Fruit fly (Drosophila melanogaster) whole organism, embryonic: ENCODE data around the gene teq.

ENCODE experiments used
- ATbp ChIP-seq: fragments of 200-800 bp; sonication (Bioruptor generic); optimal IDR thresholded peaks from 2 replicates; lab custom pipeline; 2017; ENCODE audit warnings: missing biosample characterization, mild to moderate bottlenecking, missing genetic modification characterization, missing genetic modification reagents
- BEAF-32 ChIP-seq: fragments of 200-800 bp; sonication (Bioruptor generic); optimal IDR thresholded peaks from 3 replicates; lab custom pipeline; 2017; ENCODE audit warnings: missing biosample characterization, missing genetic modification characterization, mild to moderate bottlenecking, moderate library complexity, missing genetic modification reagents
- Bteb2 ChIP-seq: fragments of 200-800 bp; sonication (Bioruptor generic); optimal IDR thresholded peaks from 2 replicates; lab custom pipeline; 2016; ENCODE audit warnings: missing biosample characterization, missing genetic modification characterization
- CG11085 ChIP-seq: fragments of 200-800 bp; sonication (Bioruptor generic); IDR thresholded peaks from 2 replicates; pipeline ENCODE4 v1.3.6; 2022; ENCODE audit warnings: missing biosample characterization, missing genetic modification characterization
- CG12071 ChIP-seq: fragments of 200-800 bp; sonication (Bioruptor generic); optimal IDR thresholded peaks from 3 replicates; lab custom pipeline; 2018; ENCODE audit warnings: missing biosample characterization, mild to moderate bottlenecking, missing genetic modification characterization
- CG12219 ChIP-seq: fragments of 200-800 bp; sonication (Bioruptor generic); optimal IDR thresholded peaks from 3 replicates; lab custom pipeline; 2018; ENCODE audit warnings: missing biosample characterization, mild to moderate bottlenecking, missing genetic modification characterization
- CG12236 ChIP-seq: fragments of 200-800 bp; sonication (Bioruptor generic); optimal IDR thresholded peaks from 2 replicates; lab custom pipeline; 2016; ENCODE audit warnings: missing biosample characterization, missing genetic modification characterization
- CG13424 ChIP-seq: fragments of 200-800 bp; sonication (Bioruptor generic); optimal IDR thresholded peaks from 2 replicates; lab custom pipeline; 2019; ENCODE audit warnings: missing biosample characterization, mild to moderate bottlenecking, missing genetic modification characterization, moderate library complexity
- CG13775 ChIP-seq: fragments of 200-800 bp; sonication (Bioruptor generic); optimal IDR thresholded peaks from 3 replicates; lab custom pipeline; 2017; ENCODE audit warnings: missing biosample characterization, mild to moderate bottlenecking, missing genetic modification characterization
- CG14050 ChIP-seq: fragments of 200-800 bp; sonication (Bioruptor generic); IDR thresholded peaks from 3 replicates; pipeline ENCODE4 v1.3.6; 2022; ENCODE audit warnings: missing biosample characterization, missing genetic modification characterization
- CG17385 ChIP-seq: fragments of 200-800 bp; sonication (Bioruptor generic); optimal IDR thresholded peaks from 3 replicates; lab custom pipeline; 2018; ENCODE audit warnings: missing biosample characterization, mild to moderate bottlenecking, missing genetic modification characterization
- CG18262 ChIP-seq: fragments of 200-800 bp; optimal IDR thresholded peaks from 3 replicates; lab custom pipeline; 2019; ENCODE audit warnings: missing biosample characterization, mild to moderate bottlenecking, missing genetic modification characterization, moderate library complexity
- CG2202 ChIP-seq: fragments of 200-800 bp; sonication (Bioruptor generic); optimal IDR thresholded peaks from 2 replicates; lab custom pipeline; 2018; ENCODE audit warnings: missing biosample characterization, mild to moderate bottlenecking, missing genetic modification characterization
- CG31388 ChIP-seq: fragments of 200-800 bp; sonication (Bioruptor generic); optimal IDR thresholded peaks from 2 replicates; lab custom pipeline; 2016; ENCODE audit warnings: missing biosample characterization, missing genetic modification characterization
- CG3726 ChIP-seq: fragments of 200-800 bp; sonication (Bioruptor generic); IDR thresholded peaks from 3 replicates; pipeline ENCODE4, ENCODE4 v1.3.6; 2022; ENCODE audit warnings: missing biosample characterization, missing genetic modification characterization
- CG4328 ChIP-seq: fragments of 200-800 bp; sonication (Bioruptor generic); optimal IDR thresholded peaks from 3 replicates; lab custom pipeline; 2017; ENCODE audit warnings: missing biosample characterization, missing genetic modification reagents, missing genetic modification characterization
- CG4854 ChIP-seq: fragments of 200-800 bp; sonication (Bioruptor generic); optimal IDR thresholded peaks from 2 replicates; lab custom pipeline; 2016; ENCODE audit warnings: missing biosample characterization, missing genetic modification characterization, inconsistent platforms
- CG5953 ChIP-seq: fragments of 200-800 bp; sonication (Bioruptor generic); IDR thresholded peaks from 2 replicates; pipeline ENCODE4 v1.3.6; 2022; ENCODE audit warnings: missing biosample characterization, missing genetic modification characterization
- CG6654 ChIP-seq: fragments of 200-800 bp; sonication (Bioruptor generic); optimal IDR thresholded peaks from 2 replicates; lab custom pipeline; 2017; ENCODE audit warnings: missing biosample characterization, mild to moderate bottlenecking, missing genetic modification characterization
- CG8944 ChIP-seq: fragments of 200-800 bp; sonication (Bioruptor generic); optimal IDR thresholded peaks from 3 replicates; lab custom pipeline; 2016; ENCODE audit warnings: missing biosample characterization, missing genetic modification characterization
- CG9932 ChIP-seq: fragments of 200-800 bp; sonication (Bioruptor generic); IDR thresholded peaks from 2 replicates; pipeline ENCODE4 v1.3.6; 2022; ENCODE audit warnings: missing biosample characterization, missing genetic modification characterization
- Dek ChIP-seq: fragments of 200-800 bp; sonication (Bioruptor generic); optimal IDR thresholded peaks from 3 replicates; lab custom pipeline; 2019; ENCODE audit warnings: missing biosample characterization, mild to moderate bottlenecking, missing genetic modification characterization, moderate library complexity
- H15 ChIP-seq: fragments of 200-800 bp; sonication (Bioruptor generic); IDR thresholded peaks from 3 replicates; pipeline ENCODE4 v1.3.6; 2022; ENCODE audit warnings: missing biosample characterization, missing genetic modification characterization
- Lhr ChIP-seq: fragments of 200-800 bp; sonication (Bioruptor generic); optimal IDR thresholded peaks from 3 replicates; lab custom pipeline; 2017; ENCODE audit warnings: mild to moderate bottlenecking, missing biosample characterization, missing genetic modification reagents, missing genetic modification characterization
- Ptx1 ChIP-seq: fragments of 200-800 bp; sonication (Bioruptor generic); IDR thresholded peaks from 2 replicates; pipeline ENCODE4 v1.3.6; 2022; ENCODE audit warnings: missing biosample characterization, missing genetic modification characterization
- Rx ChIP-seq: fragments of 200-800 bp; sonication (Bioruptor generic); IDR thresholded peaks from 2 replicates; pipeline ENCODE4 v1.3.6; 2022; ENCODE audit warnings: missing biosample characterization, missing genetic modification characterization
- Six4 ChIP-seq: fragments of 200-800 bp; sonication (Bioruptor generic); optimal IDR thresholded peaks from 2 replicates; lab custom pipeline; 2016; ENCODE audit warnings: missing biosample characterization, missing genetic modification characterization
- Ssrp ChIP-seq: fragments of 200-800 bp; sonication (Bioruptor generic); optimal IDR thresholded peaks from 2 replicates; lab custom pipeline; 2018; ENCODE audit warnings: missing biosample characterization, mild to moderate bottlenecking, missing genetic modification characterization, moderate library complexity
- Xrp1 ChIP-seq: fragments of 200-800 bp; sonication (Bioruptor generic); IDR thresholded peaks from 2 replicates; pipeline ENCODE4 v1.3.6; 2022; ENCODE audit warnings: missing biosample characterization, missing genetic modification characterization
- abd-A ChIP-seq: fragments of 200-800 bp; sonication (Bioruptor generic); optimal IDR thresholded peaks from 3 replicates; lab custom pipeline; 2019; ENCODE audit warnings: missing biosample characterization, mild to moderate bottlenecking, missing genetic modification characterization, moderate library complexity
- aop ChIP-seq: fragments of 200-800 bp; sonication (Bioruptor generic); IDR thresholded peaks from 2 replicates; pipeline ENCODE4 v1.3.6; 2022; ENCODE audit warnings: missing biosample characterization, missing genetic modification characterization
- bigmax ChIP-seq: fragments of 200-800 bp; sonication (Bioruptor generic); optimal IDR thresholded peaks from 2 replicates; lab custom pipeline; 2018; ENCODE audit warnings: missing biosample characterization, mild to moderate bottlenecking, missing genetic modification characterization
- bsh ChIP-seq, 2 experiments: fragments of 200-800 bp; sonication (Bioruptor generic); optimal IDR thresholded peaks; 2 replicates each; lab custom pipeline; 2017 to 2018; ENCODE audit warnings: mild to moderate bottlenecking in 2 of 2, missing biosample characterization in 2 of 2, missing genetic modification characterization in 2 of 2, moderate library complexity in 1 of 2
- caup ChIP-seq: fragments of 200-800 bp; sonication (Bioruptor generic); optimal IDR thresholded peaks from 3 replicates; lab custom pipeline; 2017; ENCODE audit warnings: missing biosample characterization, mild to moderate bottlenecking, missing genetic modification characterization, moderate library complexity; ENCODE audit not compliant: severe bottlenecking
- chm ChIP-seq: fragments of 200-800 bp; sonication (Bioruptor generic); IDR thresholded peaks from 2 replicates; pipeline ENCODE4 v1.3.6; 2022; ENCODE audit warnings: missing biosample characterization, missing genetic modification characterization
- crol ChIP-seq: fragments of 200-800 bp; sonication (Bioruptor generic); IDR thresholded peaks from 2 replicates; pipeline ENCODE4 v1.3.6; 2022; ENCODE audit warnings: missing biosample characterization, missing genetic modification characterization
- cwo ChIP-seq: fragments of 200-800 bp; sonication (Bioruptor generic); optimal IDR thresholded peaks from 3 replicates; lab custom pipeline; 2017; ENCODE audit warnings: missing biosample characterization, missing genetic modification characterization, mild to moderate bottlenecking, moderate library complexity, missing genetic modification reagents
- esg ChIP-seq: fragments of 200-800 bp; sonication (Bioruptor generic); conservative IDR thresholded peaks from 2 replicates; pipeline ENCODE4 v1.3.6; 2022; ENCODE audit warnings: missing biosample characterization, missing genetic modification characterization
- gro ChIP-seq: fragments of 200-800 bp; sonication (Bioruptor generic); optimal IDR thresholded peaks from 2 replicates; lab custom pipeline; 2016; ENCODE audit warnings: missing biosample characterization, missing genetic modification characterization
- kay ChIP-seq: fragments of 200-800 bp; sonication (Bioruptor generic); optimal IDR thresholded peaks from 2 replicates; lab custom pipeline; 2016; ENCODE audit warnings: missing biosample characterization, missing genetic modification characterization
- oc ChIP-seq: fragments of 200-800 bp; sonication (Bioruptor generic); optimal IDR thresholded peaks from 2 replicates; lab custom pipeline; 2018; ENCODE audit warnings: missing biosample characterization, mild to moderate bottlenecking, missing genetic modification characterization, moderate library complexity
- scrt ChIP-seq: fragments of 200-800 bp; sonication (Bioruptor generic); optimal IDR thresholded peaks from 2 replicates; lab custom pipeline; 2018; ENCODE audit warnings: missing biosample characterization, mild to moderate bottlenecking, missing genetic modification characterization, moderate library complexity
- sd ChIP-seq: fragments of 200-800 bp; sonication (Bioruptor generic); optimal IDR thresholded peaks from 3 replicates; lab custom pipeline; 2018; ENCODE audit warnings: missing biosample characterization, mild to moderate bottlenecking, missing genetic modification characterization, moderate library complexity
- sens ChIP-seq: fragments of 200-800 bp; sonication (Bioruptor generic); peaks from one replicate; lab custom pipeline; 2016; ENCODE audit warnings: missing biosample characterization, missing genetic modification characterization
- slp2 ChIP-seq: fragments of 200-800 bp; sonication (Bioruptor generic); optimal IDR thresholded peaks from 2 replicates; lab custom pipeline; 2016; ENCODE audit warnings: missing biosample characterization, missing genetic modification characterization
- so ChIP-seq: fragments of 200-800 bp; sonication (Bioruptor generic); IDR thresholded peaks from 3 replicates; pipeline ENCODE4 v1.3.6; 2022; ENCODE audit warnings: missing biosample characterization, missing genetic modification characterization
- unpg ChIP-seq: fragments of 200-800 bp; sonication (Bioruptor generic); optimal IDR thresholded peaks from 3 replicates; lab custom pipeline; 2018; ENCODE audit warnings: missing biosample characterization, mild to moderate bottlenecking, missing genetic modification characterization, moderate library complexity
- vvl ChIP-seq: fragments of 200-800 bp; sonication (Bioruptor generic); IDR thresholded peaks from 2 replicates; pipeline ENCODE4 v1.3.6; 2022; ENCODE audit warnings: missing biosample characterization, missing genetic modification characterization
- zfh2 ChIP-seq: fragments of 200-800 bp; sonication (Bioruptor generic); optimal IDR thresholded peaks from 2 replicates; lab custom pipeline; 2016; ENCODE audit warnings: missing biosample characterization, missing genetic modification characterization

Gene teq

DNA sequence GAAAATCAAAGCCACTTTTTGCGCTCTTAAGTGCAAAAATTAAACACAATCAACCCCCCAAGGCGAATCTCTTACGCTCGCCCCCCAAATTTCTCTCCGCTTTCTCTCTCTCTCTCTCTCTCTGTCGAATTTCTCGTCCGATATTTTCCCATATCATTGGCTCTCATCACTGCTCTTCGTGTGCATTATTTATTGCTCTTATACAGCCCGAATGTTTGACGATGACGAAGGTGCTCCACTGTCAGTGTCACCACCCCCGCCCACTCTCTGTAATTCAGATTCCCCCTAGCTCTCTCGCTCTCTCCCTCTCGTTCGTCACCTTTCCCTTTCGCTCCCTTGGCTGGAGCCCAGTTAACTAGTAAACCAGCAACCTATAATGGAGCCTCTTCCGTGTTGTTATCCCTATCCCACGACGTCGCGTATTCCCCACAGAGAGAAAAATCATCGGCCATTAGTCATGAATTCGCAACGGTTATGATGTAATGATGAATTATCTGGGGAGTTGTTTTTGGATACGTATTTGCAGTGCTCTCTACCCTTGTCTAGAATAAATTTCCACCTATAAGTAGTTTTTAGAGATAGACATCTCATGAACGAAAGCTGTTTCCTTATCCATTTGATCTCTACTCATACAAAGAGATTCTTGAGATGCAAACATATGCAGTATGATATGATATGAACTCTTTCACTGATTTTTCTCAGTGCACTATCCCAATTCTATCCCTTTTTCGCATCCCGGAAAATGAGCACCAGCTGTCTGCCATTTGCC, 53.4 kb downstream of the teq start (continued):
- TF ChIP-seq Dek: peak; percentile 12
- peak; percentile 23 for TF ChIP-seq CG4854
- peak; percentile 32; the same call in 1 of the 2 replicates for TF ChIP-seq chm (GFP tag; lab: Robert Waterston, UW)
- peak; percentile 48 for TF ChIP-seq CG17385 (GFP tag; lab: Kevin White, UChicago)
- TF ChIP-seq caup (GFP tag; lab: Kevin White, UChicago): peak; percentile 55
- peak in 1 of 2 experiments; percentile 41 for TF ChIP-seq bsh (GFP tag; optimal IDR thresholded peaks at IDR 0.05; lab: Kevin White, UChicago)
- peak; percentile 24 for TF ChIP-seq ATbp (GFP tag; lab: Kevin White, UChicago)
- no peak for TF ChIP-seq oc
- TF ChIP-seq sd (tag; lab: Kevin White, UChicago): no peak
- TF ChIP-seq CG9932 (GFP tag; lab: Robert Waterston, UW): no peak; the same call in 1 of the 2 replicates
- TF ChIP-seq kay (GFP tag; lab: Kevin White, UChicago): no peak
- peak; percentile 39 for TF ChIP-seq CG8944
- peak; percentile 61 for TF ChIP-seq CG13424 (tag; lab: Kevin White, UChicago)
- TF ChIP-seq vvl (GFP tag; lab: Robert Waterston, UW): no peak; the same call in 1 of the 2 replicates
- TF ChIP-seq H15 (GFP tag; lab: Robert Waterston, UW): 0 out of 3 replicates have a peak, but pooled peaks have one; percentile 8
- peak; percentile 45 for TF ChIP-seq cwo (GFP tag; lab: Kevin White, UChicago)
- no peak for TF ChIP-seq CG12071
- no peak for TF ChIP-seq CG2202 (tag; lab: Kevin White, UChicago)
- no peak for TF ChIP-seq esg (GFP tag; lab: Robert Waterston, UW)
- TF ChIP-seq CG3726: 0 out of 3 replicates have a peak, but pooled peaks have one; percentile 41
- peak; percentile 66 for TF ChIP-seq Ptx1 (GFP tag; lab: Robert Waterston, UW)
- peak; percentile 33; the same call in 1 of the 2 replicates for TF ChIP-seq Xrp1 (GFP tag; lab: Robert Waterston, UW)
- TF ChIP-seq BEAF-32 (GFP tag; lab: Kevin White, UChicago): no peak
- TF ChIP-seq CG18262 (tag; lab: Kevin White, UChicago): peak; percentile 68
- peak; percentile 4 for TF ChIP-seq CG12236 (GFP tag; lab: Kevin White, UChicago)
- TF ChIP-seq CG31388 (GFP tag; lab: Kevin White, UChicago): no peak
- peak; percentile 52 for TF ChIP-seq sens (GFP tag; lab: Kevin White, UChicago)
- no peak for TF ChIP-seq Six4
- TF ChIP-seq Ssrp (tag; lab: Kevin White, UChicago): peak; percentile 42
- TF ChIP-seq CG14050 (GFP tag; lab: Robert Waterston, UW): no peak
- peak; percentile 47 for TF ChIP-seq Bteb2 (GFP tag; lab: Kevin White, UChicago)
- TF ChIP-seq crol: peak; percentile 65; the same call in 1 of the 2 replicates
- no peak for TF ChIP-seq aop (GFP tag; lab: Robert Waterston, UW)
- no peak for TF ChIP-seq so (GFP tag; lab: Robert Waterston, UW)
- TF ChIP-seq zfh2 (GFP tag; lab: Kevin White, UChicago): peak; percentile 40
- no peak for TF ChIP-seq bigmax (GFP tag; lab: Kevin White, UChicago)
- peak; percentile 18 for TF ChIP-seq scrt (GFP tag; lab: Kevin White, UChicago)
- no peak for TF ChIP-seq abd-A (tag; lab: Kevin White, UChicago)
- no peak for TF ChIP-seq CG6654 (GFP tag; lab: Kevin White, UChicago)
- peak; percentile 51 for TF ChIP-seq slp2 (GFP tag; lab: Kevin White, UChicago)
- TF ChIP-seq Rx (GFP tag; lab: Robert Waterston, UW): no peak; the same call in 1 of the 2 replicates
- no peak for TF ChIP-seq Lhr (GFP tag; lab: Kevin White, UChicago)
- no peak for TF ChIP-seq CG11085 (GFP tag; lab: Robert Waterston, UW)
- TF ChIP-seq CG13775 (GFP tag; lab: Kevin White, UChicago): peak; percentile 43
- peak; percentile 42 for TF ChIP-seq unpg (GFP tag; lab: Kevin White, UChicago)
- no peak for TF ChIP-seq CG4328
- peak; percentile 17 for TF ChIP-seq CG12219
- no peak for TF ChIP-seq CG5953
- peak; percentile 58 for TF ChIP-seq gro
